Worm (Caenorhabditis elegans): Measurements from ENCODE around the gene spc-1.

DNA sequence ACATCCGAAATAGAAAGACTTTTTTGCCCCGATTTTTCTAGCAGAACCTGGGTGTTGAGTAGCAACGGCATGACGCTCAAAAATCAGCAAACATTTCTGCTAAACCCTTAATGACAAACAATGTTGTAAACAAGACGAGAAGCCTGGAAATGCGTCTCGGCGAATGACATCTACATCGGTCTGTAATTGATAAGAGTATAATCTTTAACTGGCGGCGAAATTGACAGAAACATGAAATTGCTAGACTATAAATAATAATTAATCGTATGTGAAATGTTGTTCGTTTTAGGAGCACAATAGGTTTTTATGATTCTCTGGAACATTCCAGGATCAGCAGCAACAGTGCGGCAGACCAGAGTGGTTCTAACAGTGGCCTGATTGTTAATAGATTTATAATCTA lies 14.8 kb upstream of the spc-1 start:
- TF ChIP-seq cnd-1 (tag; optimal IDR thresholded peaks at IDR 0.05): no peak
- no peak for TF ChIP-seq blmp-1 (tag; optimal IDR thresholded peaks at IDR 0.05)
- TF ChIP-seq mep-1 (tag; optimal IDR thresholded peaks at IDR 0.05): no peak
- no peak for TF ChIP-seq zip-8 (tag; optimal IDR thresholded peaks at IDR 0.05)
- TF ChIP-seq ceh-43 (GFP tag; optimal IDR thresholded peaks at IDR 0.05): no peak
- TF ChIP-seq lin-13 (tag; optimal IDR thresholded peaks at IDR 0.05): no peak
- no peak for TF ChIP-seq nhr-237 (tag; optimal IDR thresholded peaks at IDR 0.05)
- no peak for TF ChIP-seq nhr-12 (tag; optimal IDR thresholded peaks at IDR 0.05)
- no peak for TF ChIP-seq unc-39 (tag; optimal IDR thresholded peaks at IDR 0.05)
- no peak for TF ChIP-seq pha-4 (tag; optimal IDR thresholded peaks at IDR 0.05)
- TF ChIP-seq elt-1 (tag; optimal IDR thresholded peaks at IDR 0.05; ENCODE audit: borderline replicate concordance, insufficient read depth): no peak
- no peak for TF ChIP-seq tbx-8 (GFP tag; optimal IDR thresholded peaks at IDR 0.05)
- TF ChIP-seq nhr-28 (tag; optimal IDR thresholded peaks at IDR 0.05): no peak
